Fruit fly (Drosophila melanogaster) S2 (cell line): ENCODE results near the gene tub.

Source experiments
- CG8478 ChIP-seq: fragments of >200 bp; optimal IDR thresholded peaks from 2 replicates; lab custom pipeline; 2018
- CTCF ChIP-seq, 2 experiments: fragments of >200 bp; optimal IDR thresholded peaks; 2 replicates each; lab custom pipeline; 2018

DNA sequence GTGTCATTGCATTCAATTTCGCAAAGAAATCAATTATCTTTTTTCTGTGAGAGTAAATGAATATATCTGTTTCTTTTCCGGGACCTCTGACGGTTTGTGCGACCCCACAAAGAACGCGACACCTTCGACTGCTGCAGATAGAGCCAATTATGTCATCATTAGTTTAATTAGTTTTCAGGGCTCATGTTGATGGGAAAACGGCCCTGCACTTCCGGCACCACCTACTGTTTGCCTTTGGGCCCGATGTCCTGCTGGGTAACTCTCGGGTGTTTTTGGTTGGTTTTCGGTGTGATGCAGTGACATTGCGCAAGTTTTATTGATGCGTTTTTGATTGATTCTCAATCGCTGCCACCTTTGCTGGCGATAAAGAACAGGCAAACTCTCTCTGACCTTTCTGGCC lies 47.4 kb upstream of the tub start:
- no peak for TF ChIP-seq CG8478 (lab: Kevin White, UChicago)
- no peak for TF ChIP-seq CTCF (optimal IDR thresholded peaks at IDR 0.05; lab: Kevin White, UChicago)
